Worm (Caenorhabditis elegans) whole organism, L1 larva: ENCODE measurements around the gene dhs-11.

ENCODE experiments used
- C04F5.9 ChIP-seq: sonication (generic microtip); optimal IDR thresholded peaks from 2 replicates; lab custom pipeline; 2016; ENCODE audit warnings: missing genetic modification characterization, missing compliant biosample characterization
- F16B12.6 ChIP-seq: fragments of 150-350 bp; optimal IDR thresholded peaks from 2 replicates; lab custom pipeline; 2014; ENCODE audit warnings: missing biosample characterization, missing genetic modification characterization
- Y116A8C.19 ChIP-seq: sonication (generic microtip); optimal IDR thresholded peaks from 2 replicates; lab custom pipeline; 2016; ENCODE audit warnings: missing compliant biosample characterization, missing genetic modification characterization, borderline replicate concordance
- aha-1 ChIP-seq: fragments of 150-350 bp; optimal IDR thresholded peaks from 2 replicates; lab custom pipeline; 2014; ENCODE audit warnings: missing biosample characterization, missing genetic modification characterization
- alr-1 ChIP-seq: fragments of 200-800 bp; sonication (Bioruptor generic); optimal IDR thresholded peaks from 2 replicates; lab custom pipeline; 2018; ENCODE audit warnings: borderline replicate concordance, mild to moderate bottlenecking, missing genetic modification characterization, missing compliant biosample characterization
- aly-2 ChIP-seq: fragments of 150-350 bp; optimal IDR thresholded peaks from 2 replicates; lab custom pipeline; 2014; ENCODE audit warnings: missing biosample characterization, missing genetic modification characterization
- blmp-1 ChIP-seq: fragments of 150-350 bp; optimal IDR thresholded peaks from 2 replicates; lab custom pipeline; 2014; ENCODE audit warnings: missing biosample characterization, missing genetic modification characterization
- ceh-63 ChIP-seq: fragments of 200-800 bp; sonication (Bioruptor generic); optimal IDR thresholded peaks from 2 replicates; lab custom pipeline; 2018; ENCODE audit warnings: mild to moderate bottlenecking, missing genetic modification characterization, missing compliant biosample characterization
- ceh-8 ChIP-seq: fragments of 200-800 bp; sonication (Bioruptor generic); optimal IDR thresholded peaks from 2 replicates; lab custom pipeline; 2018; ENCODE audit warnings: mild to moderate bottlenecking, missing genetic modification characterization, moderate library complexity, missing compliant biosample characterization
- ceh-82 ChIP-seq, 3 experiments: fragments of 150-350 bp in 1 of 3; sonication (generic microtip) in 2 of 3; optimal IDR thresholded peaks; 2 replicates each; lab custom pipeline; 2014 to 2017; ENCODE audit warnings: missing biosample characterization in 3 of 3, missing genetic modification characterization in 3 of 3
- ceh-88 ChIP-seq: fragments of 200-800 bp; sonication (Bioruptor generic); IDR thresholded peaks from 2 replicates; pipeline ENCODE4 v1.3.6; 2022; ENCODE audit warnings: missing genetic modification characterization, missing compliant biosample characterization
- ces-1 ChIP-seq: fragments of 150-350 bp; optimal IDR thresholded peaks from 2 replicates; lab custom pipeline; 2014; ENCODE audit warnings: missing biosample characterization, missing genetic modification reagents, missing genetic modification characterization
- dpl-1 ChIP-seq, 3 experiments: fragments of 150-350 bp in 2 of 3; sonication (generic microtip) in 1 of 3; optimal IDR thresholded peaks; 2 replicates each; lab custom pipeline; 2014 to 2017; ENCODE audit warnings: missing biosample characterization in 3 of 3, missing genetic modification characterization in 3 of 3, missing genetic modification reagents in 3 of 3
- dsc-1 ChIP-seq: sonication (generic microtip); optimal IDR thresholded peaks from 2 replicates; lab custom pipeline; 2016; ENCODE audit warnings: mild to moderate bottlenecking, missing genetic modification characterization, missing compliant biosample characterization
- efl-1 ChIP-seq, 4 experiments: fragments of 150-350 bp; optimal IDR thresholded peaks in 3 of 4; peaks in 1 of 4; 1 replicate in 1 of 4; 2 replicates in 3 of 4; lab custom pipeline; 2014; ENCODE audit warnings: missing biosample characterization in 2 of 4, missing genetic modification characterization in 2 of 4, missing genetic modification reagents in 2 of 4
- efl-3 ChIP-seq: fragments of 200-800 bp; sonication (Bioruptor generic); optimal IDR thresholded peaks from 2 replicates; lab custom pipeline; 2018; ENCODE audit warnings: mild to moderate bottlenecking, missing genetic modification characterization, missing compliant biosample characterization
- egl-13 ChIP-seq: sonication (generic microtip); optimal IDR thresholded peaks from 2 replicates; lab custom pipeline; 2016; ENCODE audit warnings: missing genotype, missing genetic modification reagents, missing genetic modification characterization, missing compliant biosample characterization
- elt-2 ChIP-seq: sonication (generic microtip); optimal IDR thresholded peaks from 2 replicates; lab custom pipeline; 2016; ENCODE audit warnings: missing genetic modification characterization, mild to moderate bottlenecking, inconsistent platforms, missing compliant biosample characterization, missing genetic modification reagents
- ets-5 ChIP-seq: fragments of 200-800 bp; sonication (Bioruptor generic); IDR thresholded peaks from 2 replicates; pipeline ENCODE4 v1.3.6; 2022; ENCODE audit warnings: missing genetic modification characterization, missing compliant biosample characterization
- fkh-10 ChIP-seq: sonication (generic microtip); optimal IDR thresholded peaks from 2 replicates; lab custom pipeline; 2017; ENCODE audit warnings: missing biosample characterization, missing genetic modification reagents, missing genetic modification characterization
- fkh-4 ChIP-seq: sonication (generic microtip); optimal IDR thresholded peaks from 2 replicates; lab custom pipeline; 2016; ENCODE audit warnings: missing compliant biosample characterization, missing genetic modification characterization, borderline replicate concordance
- fkh-8 ChIP-seq: sonication (generic microtip); optimal IDR thresholded peaks from 2 replicates; lab custom pipeline; 2016; ENCODE audit warnings: mild to moderate bottlenecking, missing genetic modification characterization, missing compliant biosample characterization
- fos-1 ChIP-seq: fragments of 150-350 bp; optimal IDR thresholded peaks from 2 replicates; lab custom pipeline; 2014; ENCODE audit warnings: missing biosample characterization, missing genetic modification characterization
- irx-1 ChIP-seq: sonication (generic microtip); optimal IDR thresholded peaks from 2 replicates; lab custom pipeline; 2016; ENCODE audit warnings: missing genetic modification characterization, missing compliant biosample characterization
- isw-1 ChIP-seq: fragments of 200-800 bp; sonication (Bioruptor generic); IDR thresholded peaks from 2 replicates; pipeline ENCODE4 v1.3.6; 2022; ENCODE audit warnings: missing genetic modification characterization, missing compliant biosample characterization
- lin-13 ChIP-seq: fragments of 150-350 bp; optimal IDR thresholded peaks from 2 replicates; lab custom pipeline; 2014; ENCODE audit warnings: missing biosample characterization, missing genetic modification reagents, missing genetic modification characterization
- lin-15B ChIP-seq: fragments of 150-350 bp; sonication (generic microtip); optimal IDR thresholded peaks from 3 replicates; lab custom pipeline; 2014; ENCODE audit warnings: missing biosample characterization, missing genetic modification characterization
- lin-35 ChIP-seq, 2 experiments: fragments of 150-350 bp; optimal IDR thresholded peaks; 2 replicates each; lab custom pipeline; 2014; ENCODE audit warnings: missing biosample characterization in 2 of 2, missing genetic modification characterization in 2 of 2, missing genetic modification reagents in 2 of 2
- lir-3 ChIP-seq: sonication (generic microtip); optimal IDR thresholded peaks from 2 replicates; lab custom pipeline; 2016; ENCODE audit warnings: mild to moderate bottlenecking, missing genetic modification characterization, moderate library complexity, missing compliant biosample characterization; ENCODE audit not compliant: poor library complexity
- mab-9 ChIP-seq: fragments of 200-800 bp; sonication (Bioruptor generic); IDR thresholded peaks from 2 replicates; pipeline ENCODE4 v1.3.6; 2022; ENCODE audit warnings: missing genetic modification reagents, missing genetic modification characterization, missing compliant biosample characterization
- mef-2 ChIP-seq: fragments of 150-350 bp; optimal IDR thresholded peaks from 2 replicates; lab custom pipeline; 2014; ENCODE audit warnings: missing biosample characterization, missing genetic modification characterization
- mep-1 ChIP-seq: fragments of 150-350 bp; optimal IDR thresholded peaks from 2 replicates; lab custom pipeline; 2014; ENCODE audit warnings: missing biosample characterization, missing genetic modification characterization
- nhr-11 ChIP-seq: fragments of 150-350 bp; optimal IDR thresholded peaks from 2 replicates; lab custom pipeline; 2014; ENCODE audit warnings: missing biosample characterization, missing genetic modification characterization
- nhr-12 ChIP-seq: sonication (generic microtip); optimal IDR thresholded peaks from 2 replicates; lab custom pipeline; 2017; ENCODE audit warnings: missing biosample characterization, missing genetic modification characterization
- nhr-19 ChIP-seq: fragments of 200-800 bp; sonication (Bioruptor generic); conservative IDR thresholded peaks from 2 replicates; pipeline ENCODE4 v1.3.6; 2022; ENCODE audit warnings: missing genetic modification characterization, missing compliant biosample characterization
- nhr-20 ChIP-seq: sonication (generic microtip); optimal IDR thresholded peaks from 2 replicates; lab custom pipeline; 2016; ENCODE audit warnings: mild to moderate bottlenecking, missing genetic modification characterization, missing compliant biosample characterization
- nhr-71 ChIP-seq: sonication (generic microtip); optimal IDR thresholded peaks from 2 replicates; lab custom pipeline; 2016; ENCODE audit warnings: mild to moderate bottlenecking, missing genetic modification characterization, moderate library complexity, missing compliant biosample characterization
- nhr-77 ChIP-seq: fragments of 150-350 bp; optimal IDR thresholded peaks from 2 replicates; lab custom pipeline; 2014; ENCODE audit warnings: missing biosample characterization, missing genetic modification characterization
- nhr-84 ChIP-seq: sonication (generic microtip); optimal IDR thresholded peaks from 2 replicates; lab custom pipeline; 2017; ENCODE audit warnings: missing biosample characterization, missing genetic modification characterization
- nhr-85 ChIP-seq: sonication (generic microtip); peaks from one replicate; lab custom pipeline; 2016; ENCODE audit warnings: missing genetic modification characterization, inconsistent platforms, missing compliant biosample characterization
- pax-3 ChIP-seq: fragments of 200-800 bp; sonication (Bioruptor generic); optimal IDR thresholded peaks from 2 replicates; lab custom pipeline; 2018; ENCODE audit warnings: mild to moderate bottlenecking, missing genetic modification characterization, moderate library complexity, missing compliant biosample characterization
- pqm-1 ChIP-seq: sonication (generic microtip); optimal IDR thresholded peaks from 3 replicates; lab custom pipeline; 2017; ENCODE audit warnings: missing biosample characterization, missing genetic modification characterization
- rnt-1 ChIP-seq: sonication (generic microtip); optimal IDR thresholded peaks from 2 replicates; lab custom pipeline; 2016; ENCODE audit warnings: mild to moderate bottlenecking, missing genetic modification characterization, moderate library complexity, missing compliant biosample characterization
- snpc-4 ChIP-seq: fragments of 150-350 bp; optimal IDR thresholded peaks from 2 replicates; lab custom pipeline; 2014; ENCODE audit warnings: missing biosample characterization, missing genetic modification characterization
- snu-23 ChIP-seq: sonication (generic microtip); optimal IDR thresholded peaks from 2 replicates; lab custom pipeline; 2016; ENCODE audit warnings: missing genetic modification characterization, missing compliant biosample characterization
- sox-4 ChIP-seq: sonication (generic microtip); optimal IDR thresholded peaks from 2 replicates; lab custom pipeline; 2016; ENCODE audit warnings: missing genetic modification characterization, missing compliant biosample characterization
- tbx-2 ChIP-seq: sonication (generic microtip); optimal IDR thresholded peaks from 2 replicates; lab custom pipeline; 2016; ENCODE audit warnings: missing genetic modification characterization, missing compliant biosample characterization
- unc-62 ChIP-seq: fragments of 150-350 bp; optimal IDR thresholded peaks from 2 replicates; lab custom pipeline; 2014; ENCODE audit warnings: missing biosample characterization, missing genetic modification reagents, missing genetic modification characterization
- unc-98 ChIP-seq: fragments of 200-800 bp; sonication (Bioruptor generic); IDR thresholded peaks from 2 replicates; pipeline ENCODE4 v1.3.6; 2022; ENCODE audit warnings: missing genetic modification characterization, missing compliant biosample characterization
- zag-1 ChIP-seq: fragments of 150-350 bp; optimal IDR thresholded peaks from 2 replicates; lab custom pipeline; 2014; ENCODE audit warnings: missing biosample characterization, missing genetic modification characterization
- zip-4 ChIP-seq: fragments of 200-800 bp; sonication (Bioruptor generic); optimal IDR thresholded peaks from 2 replicates; lab custom pipeline; 2018; ENCODE audit warnings: mild to moderate bottlenecking, missing genetic modification characterization, moderate library complexity, missing compliant biosample characterization
- ztf-11 ChIP-seq, 2 experiments: sonication (generic microtip); optimal IDR thresholded peaks; 2 replicates each; lab custom pipeline; 2016 to 2017; ENCODE audit warnings: missing genetic modification characterization in 2 of 2, missing biosample characterization in 1 of 2, missing compliant biosample characterization in 1 of 2
- ztf-4 ChIP-seq: fragments of 150-350 bp; optimal IDR thresholded peaks from 2 replicates; lab custom pipeline; 2014; ENCODE audit warnings: missing biosample characterization, missing genetic modification characterization

The dhs-11 gene

DNA sequence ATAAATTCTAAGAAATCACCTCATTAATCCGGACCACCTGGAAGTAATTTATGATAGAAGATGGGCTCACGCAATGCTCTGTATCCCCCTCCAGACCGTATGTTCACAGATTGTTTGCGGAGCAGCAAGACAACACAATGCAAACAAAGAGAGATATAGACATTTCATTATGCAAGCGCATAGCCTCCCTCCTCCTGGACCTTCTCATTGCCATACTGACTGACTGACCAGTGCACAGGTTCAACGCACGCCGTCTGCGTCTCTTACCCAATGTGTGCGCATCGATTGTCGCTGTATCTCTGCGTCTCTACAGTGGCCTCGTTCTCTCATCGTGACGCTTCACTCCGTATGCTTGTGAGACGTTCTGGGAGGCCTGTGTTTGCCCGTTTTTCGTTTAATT is 9.0 kb upstream of the dhs-11 start:
- TF ChIP-seq pax-3 (tag; lab: Kevin White, UChicago) (no peak), sox-4 (tag; lab: Kevin White, UChicago) (no peak), aha-1 (tag; lab: Kevin White, UChicago) (no peak), elt-2 (tag; lab: Kevin White, UChicago) (no peak), unc-98 (GFP tag; lab: Robert Waterston, UW) (no peak), nhr-12 (tag; lab: Kevin White, UChicago) (no peak), nhr-19 (no peak), Y116A8C.19 (tag; lab: Kevin White, UChicago) (no peak), nhr-71 (tag; lab: Kevin White, UChicago) (peak; percentile 58), zip-4 (GFP tag; lab: Kevin White, UChicago) (no peak), lir-3 (tag; lab: Kevin White, UChicago) (no peak), nhr-85 (tag; lab: Kevin White, UChicago) (no peak), fkh-10 (GFP tag; lab: Kevin White, UChicago) (no peak), egl-13 (tag; lab: Kevin White, UChicago) (no peak), dpl-1 (GFP tag; optimal IDR thresholded peaks at IDR 0.05; lab: Kevin White, UChicago) (peak; percentile 31 to 35 (median 31)), irx-1 (tag; lab: Kevin White, UChicago) (no peak), nhr-77 (tag; lab: Kevin White, UChicago) (no peak), tbx-2 (tag; lab: Kevin White, UChicago) (peak; percentile 65), nhr-20 (tag; lab: Kevin White, UChicago) (peak; percentile 25), lin-15B (tag; lab: Kevin White, UChicago) (no peak), mab-9 (no peak), rnt-1 (tag; lab: Kevin White, UChicago) (no peak), isw-1 (GFP tag; lab: Robert Waterston, UW) (no peak), ztf-11 (tag; optimal IDR thresholded peaks at IDR 0.05; lab: Kevin White, UChicago) (peak in 1 of 2 experiments; percentile 73), ztf-4 (tag; lab: Kevin White, UChicago) (no peak), mef-2 (tag; lab: Kevin White, UChicago) (no peak), ceh-8 (no peak), blmp-1 (no peak), fkh-4 (tag; lab: Kevin White, UChicago) (peak; percentile 33), dsc-1 (tag; lab: Kevin White, UChicago) (peak; percentile 81), ceh-88 (GFP tag; lab: Robert Waterston, UW) (no peak), snu-23 (GFP tag; lab: Kevin White, UChicago) (peak; percentile 64), ces-1 (GFP tag; lab: Kevin White, UChicago) (no peak), lin-13 (no peak), efl-3 (GFP tag; lab: Kevin White, UChicago) (no peak), pqm-1 (tag; lab: Kevin White, UChicago) (no peak), lin-35 (GFP tag; optimal IDR thresholded peaks at IDR 0.05; lab: Kevin White, UChicago) (peak; percentile 45 to 57), unc-62 (GFP tag; lab: Kevin White, UChicago) (no peak), F16B12.6 (tag; lab: Kevin White, UChicago) (peak; percentile 29), nhr-11 (tag; lab: Kevin White, UChicago) (no peak), fos-1 (tag; lab: Kevin White, UChicago) (no peak), efl-1 (optimal IDR thresholded peaks at IDR 0.05; lab: Kevin White, UChicago) (peak; percentile 66 to 81), efl-1 (GFP tag; optimal IDR thresholded peaks at IDR 0.05 in 1 of 2; lab: Kevin White, UChicago) (peak; percentile 43 to 89), aly-2 (tag; lab: Kevin White, UChicago) (no peak), fkh-8 (tag; lab: Kevin White, UChicago) (peak; percentile 11), zag-1 (no peak), nhr-84 (tag; lab: Kevin White, UChicago) (no peak), ceh-63 (no peak), ceh-82 (tag; optimal IDR thresholded peaks at IDR 0.05; lab: Kevin White, UChicago) (peak; percentile 15 to 67 (median 40)), ets-5 (no peak), mep-1 (peak; percentile 63), C04F5.9 (tag; lab: Kevin White, UChicago) (no peak), snpc-4 (no peak), alr-1 (tag; lab: Kevin White, UChicago) (no peak)
